Worm (Caenorhabditis elegans): ENCODE measurements around the gene K02A6.3.

DNA sequence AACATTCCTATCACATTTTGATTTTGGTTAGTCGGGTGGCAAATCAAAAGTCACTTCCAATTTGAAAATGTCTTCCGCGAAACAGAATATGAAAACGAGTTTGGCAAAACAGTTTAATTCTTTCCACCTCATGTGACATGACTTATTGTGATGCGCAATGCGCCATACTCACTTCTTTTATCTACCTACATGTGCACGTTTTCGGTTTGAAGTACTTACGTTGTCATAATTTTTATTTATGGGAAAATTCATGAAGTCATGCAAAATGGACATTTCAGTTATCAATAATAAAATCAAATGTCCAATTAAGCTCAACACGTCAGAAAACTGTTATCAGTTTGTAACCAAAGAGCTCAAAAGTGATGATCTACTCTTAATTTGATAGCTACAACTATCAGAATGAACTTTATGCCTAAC lies 6.9 kb upstream of the K02A6.3 start:
- TF ChIP-seq ceh-9 (tag; optimal IDR thresholded peaks at IDR 0.05), result no peak
- no peak for TF ChIP-seq pha-4 (tag; optimal IDR thresholded peaks at IDR 0.05)
- no peak for TF ChIP-seq nhr-67 (tag; optimal IDR thresholded peaks at IDR 0.05)
